Worm (Caenorhabditis elegans): ENCODE data around the gene chil-22.

The chil-22 gene

DNA sequence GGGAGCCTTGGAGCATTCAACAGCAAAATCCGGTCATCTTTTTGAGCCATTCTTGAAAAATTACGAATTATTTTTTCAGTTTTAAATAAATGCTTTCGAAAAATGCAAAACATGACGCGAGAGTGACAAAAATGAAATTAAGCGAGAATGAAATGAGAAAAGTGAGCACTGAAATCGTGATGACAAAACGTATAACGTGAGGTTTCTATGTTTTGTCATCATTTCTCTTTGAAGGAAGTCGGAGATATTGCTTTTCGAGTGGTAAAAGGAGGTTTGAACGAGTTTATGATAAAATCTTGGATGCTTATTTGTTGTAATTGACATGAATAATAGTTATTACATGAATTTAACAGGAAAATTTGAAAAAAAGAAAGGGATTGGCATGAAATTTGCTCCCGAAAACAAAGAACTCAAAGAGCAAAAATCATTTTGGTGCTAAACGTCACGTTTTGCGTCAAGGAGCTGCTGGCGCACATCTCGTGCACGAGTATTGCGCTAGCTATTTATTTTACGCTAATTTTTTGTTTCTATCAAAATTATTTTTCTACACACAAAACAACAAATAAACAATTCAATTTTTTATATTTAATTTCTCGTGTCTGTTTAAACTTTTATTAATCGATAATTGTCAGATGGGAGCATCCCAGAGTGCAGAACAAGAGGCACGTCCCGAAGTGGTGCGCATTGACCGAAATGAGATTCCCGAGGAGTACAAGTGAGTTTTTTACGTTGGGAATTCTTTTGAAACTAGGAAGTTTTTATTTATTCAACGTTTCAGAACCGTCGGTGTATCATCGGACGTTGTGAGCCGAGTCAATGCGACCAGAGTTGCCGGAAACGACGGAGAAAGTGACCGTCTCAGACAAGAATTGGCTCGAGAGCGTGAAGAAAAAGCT, 49.4 kb downstream of the chil-22 start, which contains the start of the genes gss-1 and chch-3 (continued):
- TF ChIP-seq nfyb-1 (GFP tag; IDR thresholded peaks at IDR 0.05) (no peak), F10E7.11 (tag; optimal IDR thresholded peaks at IDR 0.05) (no peak), lin-54 (GFP tag; optimal IDR thresholded peaks at IDR 0.05) (peak; percentile 49), attf-6 (GFP tag; IDR thresholded peaks at IDR 0.05) (no peak), ztf-26 (tag; optimal IDR thresholded peaks at IDR 0.05) (no peak), mcd-1 (GFP tag; IDR thresholded peaks at IDR 0.05) (peak; percentile 40; the same call in 1 of the 2 replicates), hmg-1.2 (GFP tag; IDR thresholded peaks at IDR 0.05) (peak; percentile 33; the same call in 1 of the 2 replicates), K11D2.4 (GFP tag; IDR thresholded peaks at IDR 0.05) (peak; percentile 23; the same call in 1 of the 2 replicates), rcor-1 (GFP tag; IDR thresholded peaks at IDR 0.05) (peak; percentile 33; the same call in 1 of the 2 replicates), mes-4 (tag; optimal IDR thresholded peaks at IDR 0.05) (no peak), ztf-6 (GFP tag; IDR thresholded peaks at IDR 0.05) (no peak), rpc-1 (optimal IDR thresholded peaks at IDR 0.05) (no peak), rpc-1 (tag; optimal IDR thresholded peaks at IDR 0.05) (no peak), egl-44 (GFP tag; IDR thresholded peaks at IDR 0.05) (no peak), F33H1.4 (GFP tag; IDR thresholded peaks at IDR 0.05) (peak; percentile 52), dox-1 (GFP tag; IDR thresholded peaks at IDR 0.05) (peak; percentile 53), xnd-1 (tag; optimal IDR thresholded peaks at IDR 0.05) (no peak), ZK185.1 (tag; optimal IDR thresholded peaks at IDR 0.05; ENCODE audit: poor library complexity, severe bottlenecking) (peak; percentile 25), lsl-1 (GFP tag; optimal IDR thresholded peaks at IDR 0.05) (peak; percentile 22), akir-1 (GFP tag; optimal IDR thresholded peaks at IDR 0.05) (no peak), F55B11.4 (tag; optimal IDR thresholded peaks at IDR 0.05; ENCODE audit: borderline replicate concordance, insufficient read depth) (no peak), attf-3 (GFP tag; conservative IDR thresholded peaks at IDR 0.05) (no peak), lir-1 (GFP tag; conservative IDR thresholded peaks at IDR 0.05) (no peak), unc-130 (GFP tag; optimal IDR thresholded peaks at IDR 0.05) (no peak)
